Worm (Caenorhabditis elegans) whole organism, young adult: ENCODE data around the gene C17F4.8.
"Not testable (repeated sequence)": the region's sequence is repeated elsewhere in the genome, so short reads cannot be mapped to it uniquely, and the experiment has no call there.

Experiments used
- ama-1 ChIP-seq, 3 experiments: fragments of 150-350 bp in 1 of 3; sonication (generic microtip) in 2 of 3; optimal IDR thresholded peaks; 2 replicates each; lab custom pipeline; 2014 to 2018; ENCODE audit warnings: missing biosample characterization in 2 of 3, missing genetic modification characterization in 2 of 3, missing genetic modification reagents in 2 of 3
- attf-3 ChIP-seq: fragments of 200-800 bp; sonication (Bioruptor generic); conservative IDR thresholded peaks from 2 replicates; pipeline ENCODE4 v1.3.6; 2022; ENCODE audit warnings: missing genetic modification reagents, missing genetic modification characterization, missing compliant biosample characterization
- bed-2 ChIP-seq: fragments of 200-800 bp; sonication (Bioruptor generic); IDR thresholded peaks from 2 replicates; pipeline ENCODE4 v1.3.6; 2022; ENCODE audit warnings: missing genetic modification reagents, missing genetic modification characterization, missing compliant biosample characterization
- lin-40 ChIP-seq: sonication (generic microtip); optimal IDR thresholded peaks from 2 replicates; lab custom pipeline; 2016; ENCODE audit warnings: missing genetic modification characterization, mild to moderate bottlenecking, missing compliant biosample characterization, missing genotype, missing genetic modification reagents
- ztf-25 ChIP-seq: fragments of 200-800 bp; sonication (Bioruptor generic); IDR thresholded peaks from 2 replicates; pipeline ENCODE4 v1.3.6; 2022; ENCODE audit warnings: missing genetic modification reagents, missing genetic modification characterization, missing compliant biosample characterization

ce11 chrII:3215762-3216161, 18.9 kb downstream of the C17F4.8 start, which contains the start of gene ZC239.3:
- TF ChIP-seq attf-3 (GFP tag; lab: Robert Waterston, UW); ztf-25 (GFP tag; lab: Robert Waterston, UW); bed-2 (GFP tag; lab: Robert Waterston, UW); ama-1 (optimal IDR thresholded peaks at IDR 0.05; lab: Kevin White, UChicago); ama-1 (GFP tag; optimal IDR thresholded peaks at IDR 0.05; lab: Kevin White, UChicago); lin-40 (tag; lab: Kevin White, UChicago): not testable (repeated sequence)
